Fruit fly (Drosophila melanogaster): ENCODE results near the gene nom.

The nom gene

DNA sequence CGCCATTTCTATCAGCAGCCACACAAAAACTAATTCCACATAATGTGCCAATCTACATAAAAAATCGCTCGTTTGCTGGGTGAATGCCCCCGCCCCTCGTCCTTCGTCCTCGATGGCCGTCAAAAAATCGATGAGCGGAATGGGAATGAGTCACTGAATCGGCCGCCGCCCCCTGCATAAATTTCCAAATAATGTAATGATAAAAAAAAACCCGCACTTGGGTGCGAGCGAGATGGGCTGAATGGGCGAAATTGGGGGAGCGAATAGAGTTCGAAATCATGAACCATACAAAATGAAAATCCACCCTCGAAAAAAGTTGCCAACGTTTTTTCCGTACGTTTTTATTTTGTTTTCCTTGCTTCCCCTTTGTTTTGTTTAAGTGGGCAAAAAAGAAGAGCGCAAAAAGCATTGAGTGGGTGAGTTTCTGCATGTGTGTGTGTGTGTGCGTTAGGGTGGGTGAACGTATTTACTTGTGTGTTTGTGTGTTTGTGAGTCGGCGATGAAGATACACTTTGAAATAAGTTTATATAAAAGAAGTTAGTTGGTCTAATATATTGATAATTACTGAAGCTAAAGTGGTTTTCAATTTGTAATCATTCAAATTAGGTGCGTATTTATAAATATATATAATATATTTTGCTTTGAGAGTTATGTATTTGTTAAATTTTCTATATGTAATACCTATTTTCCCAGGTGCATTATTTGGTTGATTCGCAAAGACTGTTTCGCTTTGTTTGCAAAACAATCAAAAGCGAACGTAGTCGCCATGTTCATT lies 17.5 kb upstream of the nom start (continued):
- no peak for TF ChIP-seq E2f1 (GFP tag; IDR thresholded peaks at IDR 0.05)
- TF ChIP-seq psq (GFP tag; optimal IDR thresholded peaks at IDR 0.05): no peak
- no peak for TF ChIP-seq ham (GFP tag; IDR thresholded peaks at IDR 0.05)
- TF ChIP-seq CG1529 (GFP tag; optimal IDR thresholded peaks at IDR 0.05): no peak
- no peak for TF ChIP-seq fd96Cb (tag; optimal IDR thresholded peaks at IDR 0.05)
- TF ChIP-seq cg (GFP tag; optimal IDR thresholded peaks at IDR 0.05): peak; percentile 59
- no peak for TF ChIP-seq CG13775 (GFP tag; optimal IDR thresholded peaks at IDR 0.05)
- TF ChIP-seq bsh (GFP tag; optimal IDR thresholded peaks at IDR 0.05): peak in 1 of 2 experiments; percentile 21
- peak; percentile 91 for TF ChIP-seq seq (GFP tag; IDR thresholded peaks at IDR 0.05)
- TF ChIP-seq jing (GFP tag; optimal IDR thresholded peaks at IDR 0.05): no peak
- peak; percentile 8 for TF ChIP-seq CG8924 (tag; optimal IDR thresholded peaks at IDR 0.05)
- TF ChIP-seq Drgx (GFP tag; IDR thresholded peaks at IDR 0.05): no peak
- no peak for TF ChIP-seq CG17385 (GFP tag; optimal IDR thresholded peaks at IDR 0.05)
- TF ChIP-seq Asciz (GFP tag; optimal IDR thresholded peaks at IDR 0.05): no peak
- TF ChIP-seq Lpt (GFP tag; optimal IDR thresholded peaks at IDR 0.05): no peak
- TF ChIP-seq Kr (GFP tag; optimal IDR thresholded peaks at IDR 0.05): no peak
- no peak for TF ChIP-seq CG8290 (GFP tag; optimal IDR thresholded peaks at IDR 0.05)
- no peak for TF ChIP-seq CG8290 (tag; optimal IDR thresholded peaks at IDR 0.05)
- no peak for TF ChIP-seq tup (GFP tag; optimal IDR thresholded peaks at IDR 0.05)
- peak; percentile 22 for TF ChIP-seq CG7839 (tag; optimal IDR thresholded peaks at IDR 0.05)
- no peak for TF ChIP-seq CG11723 (GFP tag; optimal IDR thresholded peaks at IDR 0.05)
- TF ChIP-seq zen (tag; optimal IDR thresholded peaks at IDR 0.05): no peak
- TF ChIP-seq CG14860 (GFP tag; IDR thresholded peaks at IDR 0.05; ENCODE audit: partially characterized antibody): no peak
- TF ChIP-seq sna (GFP tag; IDR thresholded peaks at IDR 0.05; ENCODE audit: partially characterized antibody): no peak
- peak; percentile 16 for TF ChIP-seq CG2712 (tag; optimal IDR thresholded peaks at IDR 0.05)
- no peak for TF ChIP-seq ab (GFP tag; optimal IDR thresholded peaks at IDR 0.05)
- TF ChIP-seq Ada2b (GFP tag; IDR thresholded peaks at IDR 0.05): no peak
- no peak for TF ChIP-seq BtbVII (GFP tag; optimal IDR thresholded peaks at IDR 0.05)
- 0 out of 2 replicates have a peak, but pooled peaks have one; percentile 24 for TF ChIP-seq crol (GFP tag; IDR thresholded peaks at IDR 0.05)
- TF ChIP-seq gem (tag; optimal IDR thresholded peaks at IDR 0.05): peak; percentile 41
- TF ChIP-seq CG18262 (tag; optimal IDR thresholded peaks at IDR 0.05): peak; percentile 22
- TF ChIP-seq tio (GFP tag; optimal IDR thresholded peaks at IDR 0.05): no peak
- no peak for TF ChIP-seq dm (GFP tag; optimal IDR thresholded peaks at IDR 0.05)
- no peak for TF ChIP-seq CG15269 (tag; optimal IDR thresholded peaks at IDR 0.05)
- TF ChIP-seq CG1647 (GFP tag; optimal IDR thresholded peaks at IDR 0.05): no peak
- peak; percentile 64 for TF ChIP-seq sens (GFP tag)
- no peak for TF ChIP-seq bigmax (GFP tag; optimal IDR thresholded peaks at IDR 0.05)
- no peak for TF ChIP-seq Sry-β (GFP tag; optimal IDR thresholded peaks at IDR 0.05)
- TF ChIP-seq dmrt99B (tag; optimal IDR thresholded peaks at IDR 0.05): no peak
- no peak for TF ChIP-seq CG11093 (GFP tag; IDR thresholded peaks at IDR 0.05)
- TF ChIP-seq p53 (GFP tag; optimal IDR thresholded peaks at IDR 0.05): no peak

DNA sequence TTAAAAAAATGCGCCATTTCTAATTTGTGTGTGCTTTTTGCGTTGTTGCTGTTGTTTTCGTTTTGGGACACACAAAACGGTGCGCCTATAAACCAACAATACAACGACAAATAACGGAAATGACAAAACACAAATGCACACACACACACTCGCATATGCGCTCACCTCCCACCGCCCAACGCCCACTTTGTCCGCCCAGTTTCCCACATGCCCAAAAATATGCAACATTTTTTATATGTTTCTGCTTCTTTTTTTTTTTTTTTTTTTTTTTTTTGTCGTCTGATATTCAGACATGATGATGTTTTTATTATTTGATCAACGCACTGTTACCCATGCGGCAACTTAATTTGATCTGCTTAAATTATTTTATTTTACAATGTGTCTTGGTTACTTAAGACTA lies 15.8 kb upstream of the nom start:
- TF ChIP-seq bab2 (GFP tag; optimal IDR thresholded peaks at IDR 0.05) (no peak), jing (GFP tag; optimal IDR thresholded peaks at IDR 0.05) (no peak), CG17359 (tag; optimal IDR thresholded peaks at IDR 0.05) (peak; percentile 81), ranshi (GFP tag; IDR thresholded peaks at IDR 0.05) (no peak), cg (GFP tag; optimal IDR thresholded peaks at IDR 0.05) (peak; percentile 42), CG3065 (GFP tag; optimal IDR thresholded peaks at IDR 0.05) (peak; percentile 78), Bgb (GFP tag; IDR thresholded peaks at IDR 0.05; ENCODE audit: partially characterized antibody) (no peak), kni (GFP tag; optimal IDR thresholded peaks at IDR 0.05) (no peak), ttk (GFP tag; IDR thresholded peaks at IDR 0.05) (0 out of 2 replicates have a peak, but pooled peaks have one; percentile 22), HLHmδ (GFP tag; optimal IDR thresholded peaks at IDR 0.05) (no peak), ci (GFP tag; IDR thresholded peaks at IDR 0.05) (peak; percentile 47; the same call in 1 of the 3 replicates), az2 (GFP tag; optimal IDR thresholded peaks at IDR 0.05) (no peak), chn (GFP tag; optimal IDR thresholded peaks at IDR 0.05) (peak; percentile 68)

Measured in whole organism, embryonic.